Worm (Caenorhabditis elegans) whole organism, early embryonic: ENCODE results near the gene C32B5.6.
"Not testable (repeated sequence)": the region's sequence is repeated elsewhere in the genome, so short reads cannot be mapped to it uniquely, and the experiment has no call there.

Source experiments
- B0310.2 ChIP-seq: sonication (generic microtip); optimal IDR thresholded peaks from 2 replicates; lab custom pipeline; 2016; ENCODE audit warnings: mild to moderate bottlenecking, missing genetic modification characterization, missing compliant biosample characterization
- F13C5.2 ChIP-seq: sonication (generic microtip); optimal IDR thresholded peaks from 2 replicates; lab custom pipeline; 2017; ENCODE audit warnings: mild to moderate bottlenecking, missing genetic modification characterization, inconsistent platforms, missing compliant biosample characterization
- aly-1 ChIP-seq: sonication (generic microtip); optimal IDR thresholded peaks from 2 replicates; lab custom pipeline; 2016; ENCODE audit warnings: missing genetic modification characterization, missing compliant biosample characterization
- ama-1 ChIP-seq: fragments of 150-350 bp; optimal IDR thresholded peaks from 2 replicates; lab custom pipeline; 2014
- ceh-13 ChIP-seq: fragments of 200-800 bp; sonication (Bioruptor generic); optimal IDR thresholded peaks from 2 replicates; lab custom pipeline; 2018; ENCODE audit warnings: mild to moderate bottlenecking, missing genetic modification characterization, missing compliant biosample characterization
- ceh-36 ChIP-seq: sonication (generic microtip); optimal IDR thresholded peaks from 2 replicates; lab custom pipeline; 2016; ENCODE audit warnings: missing genetic modification characterization, inconsistent platforms, missing compliant biosample characterization
- ets-7 ChIP-seq: sonication (generic microtip); optimal IDR thresholded peaks from 2 replicates; lab custom pipeline; 2016; ENCODE audit warnings: missing genotype, missing genetic modification characterization, missing compliant biosample characterization
- flt-1 ChIP-seq: fragments of 200-800 bp; sonication (Bioruptor generic); IDR thresholded peaks from 2 replicates; pipeline ENCODE4 v1.3.6; 2022; ENCODE audit warnings: missing genetic modification characterization, missing compliant biosample characterization
- hmbx-1 ChIP-seq: sonication (generic microtip); optimal IDR thresholded peaks from 2 replicates; lab custom pipeline; 2016; ENCODE audit warnings: mild to moderate bottlenecking, missing genetic modification characterization, missing compliant biosample characterization
- hmg-4 ChIP-seq: fragments of 200-800 bp; sonication (Bioruptor generic); optimal IDR thresholded peaks from 2 replicates; lab custom pipeline; 2018; ENCODE audit warnings: mild to moderate bottlenecking, missing genetic modification characterization, missing compliant biosample characterization
- hnd-1 ChIP-seq: sonication (generic microtip); optimal IDR thresholded peaks from 2 replicates; lab custom pipeline; 2016; ENCODE audit warnings: missing genetic modification characterization, missing compliant biosample characterization
- pes-1 ChIP-seq: fragments of 200-800 bp; sonication (Bioruptor generic); IDR thresholded peaks from 2 replicates; pipeline ENCODE4 v1.3.6; 2022; ENCODE audit warnings: missing genetic modification reagents, missing genetic modification characterization, missing compliant biosample characterization
- scrt-1 ChIP-seq: fragments of 200-800 bp; sonication (Bioruptor generic); IDR thresholded peaks from 2 replicates; pipeline ENCODE4 v1.3.6; 2022; ENCODE audit warnings: missing genetic modification characterization, missing compliant biosample characterization
- sea-1 ChIP-seq: fragments of 200-800 bp; sonication (Bioruptor generic); conservative IDR thresholded peaks from 2 replicates; pipeline ENCODE4 v1.3.6; 2022; ENCODE audit warnings: missing genetic modification characterization, missing compliant biosample characterization
- tbx-11 ChIP-seq: fragments of 200-800 bp; sonication (Bioruptor generic); IDR thresholded peaks from 2 replicates; pipeline ENCODE4 v1.3.6; 2022; ENCODE audit warnings: missing genetic modification characterization, missing compliant biosample characterization
- tbx-37 ChIP-seq: fragments of 200-800 bp; sonication (Bioruptor generic); conservative IDR thresholded peaks from 2 replicates; pipeline ENCODE4 v1.3.6; 2022; ENCODE audit warnings: missing genetic modification reagents, missing genetic modification characterization, missing compliant biosample characterization
- tra-4 ChIP-seq: sonication (generic microtip); optimal IDR thresholded peaks from 2 replicates; lab custom pipeline; 2017; ENCODE audit warnings: missing genetic modification characterization, missing compliant biosample characterization

The C32B5.6 gene

DNA sequence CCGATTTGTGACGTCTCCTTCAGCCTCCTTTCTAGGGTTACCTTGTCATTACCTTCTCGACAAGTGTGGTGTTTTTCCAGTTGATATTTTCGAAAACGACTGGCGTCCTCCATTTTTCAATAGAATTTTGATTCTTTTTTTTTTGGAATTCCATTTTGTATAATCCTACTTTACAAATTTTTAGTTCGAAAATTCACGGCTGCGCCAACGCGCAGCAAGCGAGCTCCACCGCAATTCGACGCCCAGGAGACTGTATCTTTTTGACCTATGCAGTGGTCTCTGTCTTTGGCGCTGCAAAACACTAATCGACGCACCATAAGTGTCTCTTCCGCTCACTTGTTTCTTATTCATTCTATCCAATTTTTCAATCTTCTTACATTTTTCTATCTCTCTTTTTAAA lies 23.1 kb downstream of the C32B5.6 start, which contains the start of gene fbxc-42:
TSS of gene fbxc-42 (plus strand) at position 301 of the 400 bp plus-strand sequence.
- TF ChIP-seq tbx-11 (GFP tag; lab: Robert Waterston, UW) (no peak), B0310.2 (tag; lab: Kevin White, UChicago) (no peak), hmg-4 (GFP tag; lab: Kevin White, UChicago) (no peak), sea-1 (GFP tag; lab: Robert Waterston, UW) (no peak), ets-7 (tag; lab: Kevin White, UChicago) (no peak), aly-1 (tag; lab: Kevin White, UChicago) (no peak), flt-1 (GFP tag; lab: Robert Waterston, UW) (no peak), hnd-1 (tag; lab: Kevin White, UChicago) (no peak), hmbx-1 (no peak), scrt-1 (GFP tag; lab: Robert Waterston, UW) (no peak), ama-1 (lab: Kevin White, UChicago) (no peak), ceh-36 (tag; lab: Kevin White, UChicago) (no peak), F13C5.2 (no peak), ceh-13 (GFP tag; lab: Kevin White, UChicago) (no peak), pes-1 (no peak), tra-4 (tag; lab: Kevin White, UChicago) (no peak), tbx-37 (GFP tag; lab: Robert Waterston, UW) (no peak)

DNA sequence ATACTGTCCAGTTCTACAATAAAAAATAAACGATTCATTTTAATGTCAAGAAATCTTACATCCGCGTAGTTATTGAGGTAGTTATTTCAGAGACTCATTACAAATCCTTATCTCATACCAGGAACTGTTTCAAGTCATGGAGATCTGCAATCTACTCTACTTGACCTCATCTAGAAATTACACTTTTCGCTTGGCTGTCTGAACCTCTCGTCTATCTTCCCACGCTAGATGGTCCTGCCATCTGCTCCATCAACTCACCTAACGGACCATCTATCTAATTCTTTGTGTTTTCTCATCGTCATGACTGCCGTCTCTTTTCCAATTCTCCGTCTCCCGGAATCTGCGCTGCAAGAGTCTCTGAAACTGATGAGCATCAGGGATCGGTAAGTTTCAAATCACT lies 26.0 kb downstream of the C32B5.6 start, which contains the start of gene F45D11.7:
TSS of gene F45D11.7 (plus strand) at position 301 of the 400 bp plus-strand sequence.
- not testable (repeated sequence) for TF ChIP-seq pes-1; scrt-1 (GFP tag; lab: Robert Waterston, UW); ceh-13 (GFP tag; lab: Kevin White, UChicago)

DNA sequence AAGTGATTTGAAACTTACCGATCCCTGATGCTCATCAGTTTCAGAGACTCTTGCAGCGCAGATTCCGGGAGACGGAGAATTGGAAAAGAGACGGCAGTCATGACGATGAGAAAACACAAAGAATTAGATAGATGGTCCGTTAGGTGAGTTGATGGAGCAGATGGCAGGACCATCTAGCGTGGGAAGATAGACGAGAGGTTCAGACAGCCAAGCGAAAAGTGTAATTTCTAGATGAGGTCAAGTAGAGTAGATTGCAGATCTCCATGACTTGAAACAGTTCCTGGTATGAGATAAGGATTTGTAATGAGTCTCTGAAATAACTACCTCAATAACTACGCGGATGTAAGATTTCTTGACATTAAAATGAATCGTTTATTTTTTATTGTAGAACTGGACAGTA lies 27.9 kb downstream of the C32B5.6 start, which contains the start of gene F45D11.11:
TSS of gene F45D11.11 (minus strand) at position 101 of the 400 bp plus-strand sequence.
- not testable (repeated sequence) for TF ChIP-seq F13C5.2; flt-1 (GFP tag; lab: Robert Waterston, UW); pes-1

DNA sequence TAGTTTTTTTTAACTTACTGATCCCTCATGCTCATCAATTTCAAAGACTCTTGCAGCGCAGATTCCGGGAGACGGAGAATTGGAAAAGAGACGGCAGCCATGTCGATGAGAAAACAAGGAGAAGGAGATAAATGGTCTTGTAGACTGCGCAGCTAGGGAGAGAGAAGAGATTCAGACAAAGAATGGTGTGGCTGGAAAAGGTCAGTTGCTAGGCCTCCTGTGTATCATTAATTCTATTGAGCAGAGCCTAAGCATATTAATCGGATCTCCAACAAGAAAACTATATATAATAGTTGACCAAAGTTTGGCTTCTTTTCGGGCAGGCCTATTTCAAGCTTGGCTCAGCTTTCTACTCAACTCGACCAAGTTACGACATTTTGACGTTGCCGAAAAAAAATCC lies 31.3 kb downstream of the C32B5.6 start, which contains the start of gene fbxb-29:
TSS of gene fbxb-29 (minus strand) at position 101 of the 400 bp plus-strand sequence.
- TF ChIP-seq hnd-1 (tag; lab: Kevin White, UChicago) (no peak), aly-1 (tag; lab: Kevin White, UChicago) (no peak), pes-1 (no peak), sea-1 (GFP tag; lab: Robert Waterston, UW) (no peak), hmg-4 (GFP tag; lab: Kevin White, UChicago) (no peak), scrt-1 (GFP tag; lab: Robert Waterston, UW) (no peak), flt-1 (GFP tag; lab: Robert Waterston, UW) (no peak), ceh-36 (tag; lab: Kevin White, UChicago) (no peak), ets-7 (tag; lab: Kevin White, UChicago) (no peak), hmbx-1 (no peak), ceh-13 (GFP tag; lab: Kevin White, UChicago) (no peak), F13C5.2 (no peak)

DNA sequence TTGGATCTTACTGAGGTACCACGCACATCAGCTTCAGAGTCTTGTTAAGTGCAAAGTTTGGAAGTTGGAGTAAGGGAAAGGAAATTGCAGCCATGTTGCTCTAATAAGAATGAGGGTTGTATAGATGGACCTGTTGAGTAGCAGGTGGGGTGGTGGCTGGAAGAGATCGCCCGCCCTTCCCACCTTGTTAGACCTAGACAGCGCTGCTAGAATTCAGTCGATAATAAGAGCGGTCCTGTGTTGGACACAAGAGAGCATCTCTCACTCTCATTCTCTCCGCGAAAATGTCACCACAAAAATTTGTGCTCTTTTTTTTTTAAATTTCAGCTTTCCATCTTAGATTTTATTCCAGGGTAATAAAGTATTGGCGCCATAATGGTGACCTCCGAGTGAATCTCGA lies 33.1 kb downstream of the C32B5.6 start, which contains the start of the genes fbxb-30 and F45D11.5:
TSS of gene fbxb-30 (minus strand) at position 101 of the 400 bp plus-strand sequence.
TSS of gene F45D11.5 (plus strand) at position 352 of the 400 bp plus-strand sequence.
- TF ChIP-seq tra-4 (tag; lab: Kevin White, UChicago) (no peak), tbx-37 (GFP tag; lab: Robert Waterston, UW) (no peak), B0310.2 (tag; lab: Kevin White, UChicago) (no peak), hmg-4 (GFP tag; lab: Kevin White, UChicago) (no peak), ceh-36 (tag; lab: Kevin White, UChicago) (no peak), hmbx-1 (no peak), F13C5.2 (no peak), ama-1 (lab: Kevin White, UChicago) (no peak), aly-1 (tag; lab: Kevin White, UChicago) (no peak), flt-1 (GFP tag; lab: Robert Waterston, UW) (no peak), tbx-11 (GFP tag; lab: Robert Waterston, UW) (no peak), ets-7 (tag; lab: Kevin White, UChicago) (no peak), pes-1 (no peak), sea-1 (GFP tag; lab: Robert Waterston, UW) (no peak), scrt-1 (GFP tag; lab: Robert Waterston, UW) (no peak)

DNA sequence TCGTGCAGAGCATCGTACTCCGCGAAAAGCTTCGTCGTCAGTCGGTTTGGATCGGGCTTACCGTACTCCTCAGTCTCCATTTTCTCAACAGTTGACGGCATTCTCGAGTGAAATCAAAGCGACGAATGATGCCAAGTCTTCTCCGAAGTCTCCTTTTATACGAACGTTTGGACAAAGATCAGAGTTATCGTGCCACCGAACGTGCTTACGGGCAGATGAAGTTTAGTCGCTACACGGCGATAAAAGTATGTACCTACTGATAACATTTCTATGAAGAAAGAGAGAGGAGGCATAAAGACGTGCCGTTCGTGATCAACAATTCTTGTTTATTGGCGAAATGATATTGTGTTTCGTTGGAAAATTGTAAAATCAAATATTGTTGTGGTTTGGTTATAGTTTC lies 38.2 kb downstream of the C32B5.6 start, which contains the start of gene F45D11.14:
TSS of gene F45D11.14 (minus strand) at position 101 of the 400 bp plus-strand sequence.
- not testable (repeated sequence) for TF ChIP-seq scrt-1 (GFP tag; lab: Robert Waterston, UW); hnd-1 (tag; lab: Kevin White, UChicago); ets-7 (tag; lab: Kevin White, UChicago)
